Fruit fly (Drosophila melanogaster) whole organism, embryonic: ENCODE measurements around the gene CG6656.

ENCODE experiments used
- Aef1 ChIP-seq: fragments of 200-800 bp; sonication (Bioruptor generic); IDR thresholded peaks from 3 replicates; pipeline ENCODE4 v1.3.6; 2022; ENCODE audit warnings: missing biosample characterization, missing genetic modification characterization
- CG10462 ChIP-seq: fragments of 200-800 bp; sonication (Bioruptor generic); optimal IDR thresholded peaks from 2 replicates; lab custom pipeline; 2016; ENCODE audit warnings: missing biosample characterization, missing genetic modification characterization
- CG13123 ChIP-seq: fragments of 200-800 bp; sonication (Bioruptor generic); optimal IDR thresholded peaks from 2 replicates; lab custom pipeline; 2016; ENCODE audit warnings: missing biosample characterization, missing genetic modification characterization
- CG14710 ChIP-seq: fragments of 200-800 bp; sonication (Bioruptor generic); optimal IDR thresholded peaks from 3 replicates; lab custom pipeline; 2019; ENCODE audit warnings: missing biosample characterization, mild to moderate bottlenecking, missing genetic modification characterization, moderate library complexity
- CG14965 ChIP-seq: fragments of 200-800 bp; sonication (Bioruptor generic); optimal IDR thresholded peaks from 2 replicates; lab custom pipeline; 2016; ENCODE audit warnings: missing biosample characterization, missing genetic modification characterization, borderline replicate concordance
- CG15011 ChIP-seq: fragments of 200-800 bp; sonication (Bioruptor generic); optimal IDR thresholded peaks from 3 replicates; lab custom pipeline; 2018; ENCODE audit warnings: missing biosample characterization, mild to moderate bottlenecking, missing genetic modification characterization
- CG15479 ChIP-seq: fragments of 200-800 bp; sonication (Bioruptor generic); optimal IDR thresholded peaks from 3 replicates; lab custom pipeline; 2019; ENCODE audit warnings: missing biosample characterization, mild to moderate bottlenecking, missing genetic modification characterization, moderate library complexity
- CG1602 ChIP-seq: fragments of 200-800 bp; sonication (Bioruptor generic); optimal IDR thresholded peaks from 3 replicates; lab custom pipeline; 2016; ENCODE audit warnings: missing biosample characterization, missing genetic modification characterization
- CG17186 ChIP-seq: fragments of 200-800 bp; sonication (Bioruptor generic); optimal IDR thresholded peaks from 3 replicates; lab custom pipeline; 2017; ENCODE audit warnings: missing biosample characterization, missing genetic modification reagents, missing genetic modification characterization
- CG17802 ChIP-seq: fragments of 200-800 bp; sonication (Bioruptor generic); optimal IDR thresholded peaks from 2 replicates; lab custom pipeline; 2018; ENCODE audit warnings: missing biosample characterization, mild to moderate bottlenecking, missing genetic modification characterization, moderate library complexity
- CG2199 ChIP-seq: fragments of 200-800 bp; sonication (Bioruptor generic); IDR thresholded peaks from 3 replicates; pipeline ENCODE4 v1.3.6; 2022; ENCODE audit warnings: missing biosample characterization, missing genetic modification characterization
- CG31224 ChIP-seq: fragments of 200-800 bp; sonication (Bioruptor generic); IDR thresholded peaks from 2 replicates; pipeline ENCODE4 v1.3.6; 2022; ENCODE audit warnings: missing biosample characterization, missing genetic modification characterization
- CG6654 ChIP-seq: fragments of 200-800 bp; sonication (Bioruptor generic); optimal IDR thresholded peaks from 2 replicates; lab custom pipeline; 2017; ENCODE audit warnings: missing biosample characterization, mild to moderate bottlenecking, missing genetic modification characterization
- CG7987 ChIP-seq: fragments of 200-800 bp; sonication (Bioruptor generic); optimal IDR thresholded peaks from 2 replicates; lab custom pipeline; 2018; ENCODE audit warnings: missing biosample characterization, mild to moderate bottlenecking, missing genetic modification characterization, moderate library complexity
- CG8359 ChIP-seq: fragments of 200-800 bp; sonication (Bioruptor generic); optimal IDR thresholded peaks from 2 replicates; lab custom pipeline; 2017; ENCODE audit warnings: missing biosample characterization, mild to moderate bottlenecking, missing genetic modification characterization, borderline replicate concordance
- CG8944 ChIP-seq: fragments of 200-800 bp; sonication (Bioruptor generic); optimal IDR thresholded peaks from 3 replicates; lab custom pipeline; 2016; ENCODE audit warnings: missing biosample characterization, missing genetic modification characterization
- CG9437 ChIP-seq: fragments of 200-800 bp; sonication (Bioruptor generic); optimal IDR thresholded peaks from 2 replicates; lab custom pipeline; 2018; ENCODE audit warnings: missing biosample characterization, mild to moderate bottlenecking, missing genetic modification characterization
- CG9609 ChIP-seq: fragments of 200-800 bp; sonication (Bioruptor generic); optimal IDR thresholded peaks from 3 replicates; lab custom pipeline; 2016; ENCODE audit warnings: missing biosample characterization, missing genetic modification characterization
- CG9727 ChIP-seq: fragments of 200-800 bp; sonication (Bioruptor generic); optimal IDR thresholded peaks from 3 replicates; lab custom pipeline; 2017; ENCODE audit warnings: missing biosample characterization, mild to moderate bottlenecking, missing genetic modification characterization
- Dfd ChIP-seq, 2 experiments: fragments of >200 bp; optimal IDR thresholded peaks; 2 replicates each; lab custom pipeline; 2017; ENCODE audit warnings: missing biosample characterization in 2 of 2, missing genetic modification characterization in 2 of 2
- Doc3 ChIP-seq: fragments of 200-800 bp; sonication (Bioruptor generic); IDR thresholded peaks from 3 replicates; pipeline ENCODE4 v1.3.6; 2022; ENCODE audit warnings: missing biosample characterization, missing genetic modification characterization; ENCODE audit not compliant: partially characterized antibody
- Ets65A ChIP-seq: fragments of 200-800 bp; sonication (Bioruptor generic); peaks from one replicate; lab custom pipeline; 2016; ENCODE audit warnings: missing biosample characterization, missing genetic modification characterization
- Fer1 ChIP-seq: fragments of 200-800 bp; sonication (Bioruptor generic); optimal IDR thresholded peaks from 2 replicates; lab custom pipeline; 2017; ENCODE audit warnings: missing biosample characterization, mild to moderate bottlenecking, missing genetic modification characterization
- Hr78 ChIP-seq, 2 experiments: fragments of 200-800 bp in 1 of 2; fragments of >200 bp in 1 of 2; sonication (Bioruptor generic) in 1 of 2; optimal IDR thresholded peaks; 2 replicates each; lab custom pipeline; 2017 to 2019; ENCODE audit warnings: missing biosample characterization in 2 of 2, missing genetic modification characterization in 2 of 2, mild to moderate bottlenecking in 1 of 2, moderate library complexity in 1 of 2
- Max ChIP-seq: fragments of 200-800 bp; sonication (Bioruptor generic); optimal IDR thresholded peaks from 2 replicates; lab custom pipeline; 2016; ENCODE audit warnings: missing biosample characterization, mild to moderate bottlenecking, missing genetic modification characterization
- Poxn ChIP-seq: fragments of 200-800 bp; sonication (Bioruptor generic); IDR thresholded peaks from 2 replicates; pipeline ENCODE4 v1.3.6; 2022; ENCODE audit warnings: missing biosample characterization, missing genetic modification characterization
- Stat92E ChIP-seq, 3 experiments: fragments of >200 bp in 2 of 3; fragments of 200-800 bp in 1 of 3; sonication (Bioruptor generic) in 1 of 3; optimal IDR thresholded peaks; 2 replicates each; lab custom pipeline; 2017 to 2019; ENCODE audit warnings: missing biosample characterization in 3 of 3, missing genetic modification characterization in 3 of 3, mild to moderate bottlenecking in 1 of 3, moderate library complexity in 1 of 3
- Taf1 ChIP-seq: fragments of 200-800 bp; sonication (Bioruptor generic); IDR thresholded peaks from 2 replicates; pipeline ENCODE4 v1.3.6; 2022; ENCODE audit warnings: missing biosample characterization, missing genetic modification characterization
- Trl ChIP-seq, 3 experiments: fragments of >200 bp in 2 of 3; fragments of 200-800 bp in 1 of 3; sonication (Bioruptor generic) in 1 of 3; optimal IDR thresholded peaks; 2 replicates in 1 of 3; 3 replicates in 2 of 3; lab custom pipeline; 2016 to 2017; ENCODE audit warnings: missing biosample characterization in 1 of 3, missing genetic modification characterization in 1 of 3
- abd-A ChIP-seq: fragments of 200-800 bp; sonication (Bioruptor generic); optimal IDR thresholded peaks from 3 replicates; lab custom pipeline; 2019; ENCODE audit warnings: missing biosample characterization, mild to moderate bottlenecking, missing genetic modification characterization, moderate library complexity
- aop ChIP-seq: fragments of 200-800 bp; sonication (Bioruptor generic); IDR thresholded peaks from 2 replicates; pipeline ENCODE4 v1.3.6; 2022; ENCODE audit warnings: missing biosample characterization, missing genetic modification characterization
- croc ChIP-seq: fragments of 200-800 bp; sonication (Bioruptor generic); conservative IDR thresholded peaks from 3 replicates; pipeline ENCODE4 v1.3.6; 2022; ENCODE audit warnings: missing biosample characterization, missing genetic modification characterization
- crol ChIP-seq: fragments of 200-800 bp; sonication (Bioruptor generic); IDR thresholded peaks from 2 replicates; pipeline ENCODE4 v1.3.6; 2022; ENCODE audit warnings: missing biosample characterization, missing genetic modification characterization
- cwo ChIP-seq: fragments of 200-800 bp; sonication (Bioruptor generic); optimal IDR thresholded peaks from 3 replicates; lab custom pipeline; 2017; ENCODE audit warnings: missing biosample characterization, missing genetic modification characterization, mild to moderate bottlenecking, moderate library complexity, missing genetic modification reagents
- ewg ChIP-seq: fragments of 200-800 bp; sonication (Bioruptor generic); optimal IDR thresholded peaks from 3 replicates; lab custom pipeline; 2017; ENCODE audit warnings: mild to moderate bottlenecking, missing biosample characterization, missing genetic modification reagents, missing genetic modification characterization
- eyg ChIP-seq: fragments of 200-800 bp; sonication (Bioruptor generic); optimal IDR thresholded peaks from 3 replicates; lab custom pipeline; 2016; ENCODE audit warnings: missing biosample characterization, missing genetic modification characterization
- gcm ChIP-seq: fragments of 200-800 bp; sonication (Bioruptor generic); optimal IDR thresholded peaks from 2 replicates; lab custom pipeline; 2019; ENCODE audit warnings: missing biosample characterization, mild to moderate bottlenecking, missing genetic modification characterization, moderate library complexity
- hkb ChIP-seq, 2 experiments: fragments of 200-800 bp in 1 of 2; fragments of >200 bp in 1 of 2; sonication (Bioruptor generic) in 1 of 2; IDR thresholded peaks in 1 of 2; optimal IDR thresholded peaks in 1 of 2; 2 replicates each; pipeline versions ENCODE4 v1.3.6 to Lab custom; 2017 to 2022; ENCODE audit warnings: missing biosample characterization in 1 of 2, missing genetic modification characterization in 1 of 2
- lmd ChIP-seq: fragments of 200-800 bp; sonication (Bioruptor generic); IDR thresholded peaks from 2 replicates; pipeline ENCODE4 v1.3.6; 2022; ENCODE audit warnings: missing biosample characterization, missing genetic modification characterization
- lola ChIP-seq, 3 experiments: fragments of >200 bp in 2 of 3; fragments of 200-800 bp in 1 of 3; sonication (Bioruptor generic) in 1 of 3; optimal IDR thresholded peaks; 2 replicates each; lab custom pipeline; 2017 to 2019; ENCODE audit warnings: missing biosample characterization in 3 of 3, missing genetic modification characterization in 3 of 3, mild to moderate bottlenecking in 1 of 3, moderate library complexity in 1 of 3
- nau ChIP-seq: fragments of 200-800 bp; sonication (Bioruptor generic); optimal IDR thresholded peaks from 3 replicates; lab custom pipeline; 2017; ENCODE audit warnings: missing biosample characterization, mild to moderate bottlenecking, missing genetic modification characterization, missing genetic modification reagents
- peb ChIP-seq: fragments of 200-800 bp; sonication (Bioruptor generic); IDR thresholded peaks from 2 replicates; pipeline ENCODE4 v1.3.6; 2022; ENCODE audit warnings: missing biosample characterization, missing genetic modification characterization
- pzg ChIP-seq: fragments of 200-800 bp; sonication (Bioruptor generic); optimal IDR thresholded peaks from 3 replicates; lab custom pipeline; 2018; ENCODE audit warnings: missing biosample characterization, mild to moderate bottlenecking, missing genetic modification characterization, moderate library complexity
- run ChIP-seq: fragments of 200-800 bp; sonication (Bioruptor generic); optimal IDR thresholded peaks from 3 replicates; lab custom pipeline; 2018; ENCODE audit warnings: missing biosample characterization, mild to moderate bottlenecking, missing genetic modification characterization
- sim ChIP-seq: fragments of 200-800 bp; sonication (Bioruptor generic); IDR thresholded peaks from 2 replicates; pipeline ENCODE4 v1.3.6; 2022; ENCODE audit warnings: missing biosample characterization, missing genetic modification characterization
- tx ChIP-seq: fragments of 200-800 bp; sonication (Bioruptor generic); optimal IDR thresholded peaks from 2 replicates; lab custom pipeline; 2016; ENCODE audit warnings: missing biosample characterization, missing genetic modification characterization
- vnd ChIP-seq: fragments of 200-800 bp; sonication (Bioruptor generic); IDR thresholded peaks from 3 replicates; pipeline ENCODE4 v1.3.6; 2022; ENCODE audit warnings: missing biosample characterization, missing genetic modification characterization; ENCODE audit not compliant: partially characterized antibody
- wdn ChIP-seq: fragments of 200-800 bp; sonication (Bioruptor generic); IDR thresholded peaks from 2 replicates; pipeline ENCODE4 v1.3.6; 2022; ENCODE audit warnings: missing biosample characterization, missing genetic modification characterization

The CG6656 gene

dm6 chr3R:21886861-21887587, 11.9 kb downstream of the CG6656 start, which contains the start of the genes CG6678 and dnd (continued):
- TF ChIP-seq eyg (GFP tag; lab: Kevin White, UChicago): no peak
- TF ChIP-seq CG10462 (GFP tag; lab: Kevin White, UChicago): no peak
- no peak for TF ChIP-seq CG9609 (GFP tag; lab: Kevin White, UChicago)
- no peak for TF ChIP-seq CG8944
- TF ChIP-seq CG15011 (GFP tag; lab: Kevin White, UChicago): no peak
- TF ChIP-seq crol (GFP tag; lab: Robert Waterston, UW): peak; percentile 92
- TF ChIP-seq peb (GFP tag; lab: Robert Waterston, UW): no peak
- TF ChIP-seq CG17186: no peak
- no peak for TF ChIP-seq wdn
- TF ChIP-seq cwo (GFP tag; lab: Kevin White, UChicago): no peak
- peak; percentile 10 for TF ChIP-seq CG9437 (GFP tag; lab: Kevin White, UChicago)
- no peak for TF ChIP-seq CG6654
- TF ChIP-seq Ets65A (GFP tag; lab: Kevin White, UChicago): no peak
- no peak for TF ChIP-seq ewg (GFP tag; lab: Kevin White, UChicago)
- no peak for TF ChIP-seq hkb (optimal IDR thresholded peaks at IDR 0.05; lab: Kevin White, UChicago)
- no peak for TF ChIP-seq hkb (GFP tag; IDR thresholded peaks at IDR 0.05; lab: Robert Waterston, UW)
- TF ChIP-seq Fer1 (GFP tag; lab: Kevin White, UChicago): no peak
- no peak for TF ChIP-seq lola (GFP tag; optimal IDR thresholded peaks at IDR 0.05; lab: Kevin White, UChicago)
- no peak for TF ChIP-seq vnd
- no peak for TF ChIP-seq CG1602
- TF ChIP-seq Trl (optimal IDR thresholded peaks at IDR 0.05; lab: Kevin White, UChicago): no peak
- TF ChIP-seq Trl (GFP tag; optimal IDR thresholded peaks at IDR 0.05; lab: Kevin White, UChicago): no peak
- TF ChIP-seq croc (GFP tag; lab: Robert Waterston, UW): no peak
- no peak for TF ChIP-seq Aef1 (GFP tag; lab: Robert Waterston, UW)
- no peak for TF ChIP-seq CG13123
- TF ChIP-seq run (tag; lab: Kevin White, UChicago): no peak
- no peak for TF ChIP-seq CG2199 (GFP tag; lab: Robert Waterston, UW)
- TF ChIP-seq Dfd (GFP tag; optimal IDR thresholded peaks at IDR 0.05; lab: Kevin White, UChicago): no peak
- no peak for TF ChIP-seq Stat92E (GFP tag; optimal IDR thresholded peaks at IDR 0.05; lab: Kevin White, UChicago)
- TF ChIP-seq aop (GFP tag; lab: Robert Waterston, UW): no peak
- no peak for TF ChIP-seq gcm (GFP tag; lab: Kevin White, UChicago)
- TF ChIP-seq Poxn (GFP tag; lab: Robert Waterston, UW): no peak
- no peak for TF ChIP-seq CG14965 (GFP tag; lab: Kevin White, UChicago)
- no peak for TF ChIP-seq Doc3 (GFP tag; lab: Robert Waterston, UW)
- TF ChIP-seq Taf1: no peak
- no peak for TF ChIP-seq CG17802
- TF ChIP-seq Hr78 (GFP tag; optimal IDR thresholded peaks at IDR 0.05; lab: Kevin White, UChicago): no peak
- no peak for TF ChIP-seq abd-A (tag; lab: Kevin White, UChicago)
- no peak for TF ChIP-seq CG8359 (GFP tag; lab: Kevin White, UChicago)
- TF ChIP-seq CG31224: no peak
- no peak for TF ChIP-seq tx
- TF ChIP-seq CG7987 (GFP tag; lab: Kevin White, UChicago): no peak
- no peak for TF ChIP-seq CG9727
- TF ChIP-seq lmd (GFP tag; lab: Robert Waterston, UW): no peak
- TF ChIP-seq Max (GFP tag; lab: Kevin White, UChicago): no peak
- no peak for TF ChIP-seq nau (GFP tag; lab: Kevin White, UChicago)
- TF ChIP-seq sim (GFP tag; lab: Robert Waterston, UW): no peak
- TF ChIP-seq CG15479: no peak
- peak; percentile 35 for TF ChIP-seq pzg
- TF ChIP-seq CG14710 (tag; lab: Kevin White, UChicago): no peak
